Worm (Caenorhabditis elegans) whole organism, L4 larva: Measurements from ENCODE around the gene spp-8.

ENCODE experiments used
- D1046.2 ChIP-seq: fragments of 200-800 bp; sonication (Bioruptor generic); IDR thresholded peaks from 2 replicates; pipeline ENCODE4 v1.3.6; 2022; ENCODE audit warnings: missing genetic modification characterization, missing compliant biosample characterization
- F10B5.3 ChIP-seq: sonication (generic microtip); optimal IDR thresholded peaks from 2 replicates; lab custom pipeline; 2016; ENCODE audit warnings: mild to moderate bottlenecking, missing genetic modification characterization, missing compliant biosample characterization
- F44E2.7 ChIP-seq: fragments of 200-800 bp; sonication (Bioruptor generic); IDR thresholded peaks from 2 replicates; pipeline ENCODE4 v2.1.2; 2022; ENCODE audit warnings: missing genetic modification characterization, missing compliant biosample characterization
- F49E8.2 ChIP-seq: sonication (generic microtip); optimal IDR thresholded peaks from 2 replicates; lab custom pipeline; 2016; ENCODE audit warnings: missing compliant biosample characterization, mild to moderate bottlenecking, missing genetic modification characterization, borderline replicate concordance
- R02D3.7 ChIP-seq: fragments of 150-350 bp; sonication (generic microtip); optimal IDR thresholded peaks from 3 replicates; lab custom pipeline; 2014; ENCODE audit warnings: missing biosample characterization, missing genetic modification characterization
- T20F7.1 ChIP-seq: fragments of 200-800 bp; sonication (Bioruptor generic); optimal IDR thresholded peaks from 2 replicates; lab custom pipeline; 2018; ENCODE audit warnings: mild to moderate bottlenecking, missing genetic modification characterization, missing compliant biosample characterization
- Y105C5A.15 ChIP-seq: fragments of 200-800 bp; sonication (Bioruptor generic); IDR thresholded peaks from 2 replicates; pipeline ENCODE4 v1.3.6; 2022; ENCODE audit warnings: missing genetic modification characterization, missing compliant biosample characterization
- Y75B8A.6 ChIP-seq: fragments of 200-800 bp; sonication (Bioruptor generic); IDR thresholded peaks from 2 replicates; pipeline ENCODE4 v1.3.6; 2022; ENCODE audit warnings: missing genetic modification reagents, missing genetic modification characterization, missing compliant biosample characterization
- ZK546.5 ChIP-seq, 2 experiments: sonication (generic microtip); optimal IDR thresholded peaks; 2 replicates each; lab custom pipeline; 2017; ENCODE audit warnings: missing biosample characterization in 2 of 2, missing genetic modification characterization in 2 of 2
- aly-2 ChIP-seq: sonication (generic microtip); optimal IDR thresholded peaks from 2 replicates; lab custom pipeline; 2018; ENCODE audit warnings: missing biosample characterization, missing genetic modification characterization
- ama-1 ChIP-seq: fragments of 150-350 bp; optimal IDR thresholded peaks from 2 replicates; lab custom pipeline; 2014; ENCODE audit warnings: inconsistent platforms, mixed read lengths
- ceh-20 ChIP-seq: fragments of 200-800 bp; sonication (Bioruptor generic); IDR thresholded peaks from 2 replicates; pipeline ENCODE4 v1.3.6; 2022; ENCODE audit warnings: missing genetic modification reagents, missing genetic modification characterization, missing compliant biosample characterization
- ceh-28 ChIP-seq: fragments of 150-350 bp; optimal IDR thresholded peaks from 2 replicates; lab custom pipeline; 2014; ENCODE audit warnings: missing biosample characterization, missing genetic modification reagents, missing genetic modification characterization
- ceh-44 ChIP-seq: fragments of 200-800 bp; sonication (Bioruptor generic); IDR thresholded peaks from 2 replicates; pipeline ENCODE4 v1.3.6; 2022; ENCODE audit warnings: missing genetic modification reagents, missing genetic modification characterization, missing compliant biosample characterization
- ces-1 ChIP-seq: fragments of 150-350 bp; sonication (generic microtip); optimal IDR thresholded peaks from 4 replicates; lab custom pipeline; 2014; ENCODE audit warnings: missing biosample characterization, missing genetic modification reagents, missing genetic modification characterization
- cey-2 ChIP-seq: sonication (generic microtip); optimal IDR thresholded peaks from 3 replicates; lab custom pipeline; 2017; ENCODE audit warnings: missing genetic modification characterization, mild to moderate bottlenecking, missing compliant biosample characterization, antibody characterized with exemption, borderline replicate concordance; ENCODE audit not compliant: insufficient read depth
- ctbp-1 ChIP-seq: fragments of 200-800 bp; sonication (Bioruptor generic); IDR thresholded peaks from 2 replicates; pipeline ENCODE4 v1.3.6; 2022; ENCODE audit warnings: missing genetic modification reagents, missing genetic modification characterization, missing compliant biosample characterization
- daf-19 ChIP-seq: fragments of 200-800 bp; sonication (Bioruptor generic); conservative IDR thresholded peaks from 2 replicates; pipeline ENCODE4 v1.3.6; 2022; ENCODE audit warnings: missing genetic modification characterization, missing compliant biosample characterization
- dmd-6 ChIP-seq: fragments of 200-800 bp; sonication (Bioruptor generic); IDR thresholded peaks from 2 replicates; pipeline ENCODE4 v1.3.6; 2022; ENCODE audit warnings: missing genetic modification reagents, missing genetic modification characterization, missing compliant biosample characterization
- dmd-8 ChIP-seq: fragments of 200-800 bp; sonication (Bioruptor generic); IDR thresholded peaks from 2 replicates; pipeline ENCODE4 v1.3.6; 2022; ENCODE audit warnings: missing genetic modification characterization, missing compliant biosample characterization
- dpl-1 ChIP-seq: fragments of 150-350 bp; optimal IDR thresholded peaks from 2 replicates; lab custom pipeline; 2014; ENCODE audit warnings: missing biosample characterization, missing genetic modification reagents, missing genetic modification characterization
- dve-1 ChIP-seq: sonication (generic microtip); optimal IDR thresholded peaks from 2 replicates; lab custom pipeline; 2017; ENCODE audit warnings: antibody characterized with exemption, mild to moderate bottlenecking, missing genetic modification characterization, missing compliant biosample characterization; ENCODE audit not compliant: insufficient read depth
- egl-27 ChIP-seq: sonication (generic microtip); optimal IDR thresholded peaks from 3 replicates; lab custom pipeline; 2017; ENCODE audit warnings: missing biosample characterization, missing genetic modification reagents, missing genetic modification characterization
- gei-8 ChIP-seq: fragments of 200-800 bp; sonication (Bioruptor generic); optimal IDR thresholded peaks from 2 replicates; lab custom pipeline; 2018; ENCODE audit warnings: mild to moderate bottlenecking, missing genetic modification characterization, missing compliant biosample characterization
- hif-1 ChIP-seq, 2 experiments: sonication (generic microtip); optimal IDR thresholded peaks; 2 replicates each; lab custom pipeline; 2016 to 2017; ENCODE audit warnings: missing compliant biosample characterization in 2 of 2, missing genetic modification characterization in 2 of 2, missing genetic modification reagents in 2 of 2, missing genotype in 2 of 2, mild to moderate bottlenecking in 1 of 2
- hlh-30 ChIP-seq: sonication (generic microtip); optimal IDR thresholded peaks from 2 replicates; lab custom pipeline; 2017; ENCODE audit warnings: antibody characterized with exemption, mild to moderate bottlenecking, missing genetic modification characterization, missing compliant biosample characterization; ENCODE audit not compliant: insufficient read depth
- hmg-1.1 ChIP-seq: fragments of 200-800 bp; sonication (Bioruptor generic); IDR thresholded peaks from 2 replicates; pipeline ENCODE4 v1.3.6; 2022; ENCODE audit warnings: missing genetic modification reagents, missing genetic modification characterization, missing compliant biosample characterization
- jun-1 ChIP-seq: fragments of 150-350 bp; optimal IDR thresholded peaks from 2 replicates; lab custom pipeline; 2014; ENCODE audit warnings: missing biosample characterization, missing genetic modification reagents, missing genetic modification characterization
- lin-13 ChIP-seq: fragments of 150-350 bp; optimal IDR thresholded peaks from 2 replicates; lab custom pipeline; 2014; ENCODE audit warnings: missing biosample characterization, missing genetic modification reagents, missing genetic modification characterization
- lin-29 ChIP-seq: fragments of 200-800 bp; sonication (Bioruptor generic); IDR thresholded peaks from 2 replicates; pipeline ENCODE4 v1.3.6; 2022; ENCODE audit warnings: missing genetic modification reagents, missing genetic modification characterization, missing compliant biosample characterization
- lir-3 ChIP-seq: sonication (generic microtip); optimal IDR thresholded peaks from 2 replicates; lab custom pipeline; 2016; ENCODE audit warnings: mild to moderate bottlenecking, missing genetic modification characterization, missing compliant biosample characterization
- madf-9 ChIP-seq: fragments of 200-800 bp; sonication (Bioruptor generic); conservative IDR thresholded peaks from 2 replicates; pipeline ENCODE4 v1.3.6; 2022; ENCODE audit warnings: missing genetic modification reagents, missing genetic modification characterization, missing compliant biosample characterization
- mdl-1 ChIP-seq, 2 experiments: fragments of 150-350 bp in 1 of 2; sonication (generic microtip) in 1 of 2; optimal IDR thresholded peaks; 2 replicates each; lab custom pipeline; 2014 to 2017; ENCODE audit warnings: missing biosample characterization in 2 of 2, missing genetic modification characterization in 2 of 2
- nhr-237 ChIP-seq: sonication (generic microtip); optimal IDR thresholded peaks from 2 replicates; lab custom pipeline; 2017; ENCODE audit warnings: missing biosample characterization, missing genetic modification characterization
- nhr-28 ChIP-seq: fragments of 150-350 bp; optimal IDR thresholded peaks from 2 replicates; lab custom pipeline; 2014; ENCODE audit warnings: missing biosample characterization, missing genetic modification characterization
- nhr-41 ChIP-seq: fragments of 200-800 bp; sonication (Bioruptor generic); IDR thresholded peaks from 2 replicates; pipeline ENCODE4 v1.3.6; 2022; ENCODE audit warnings: missing genetic modification reagents, missing genetic modification characterization, missing compliant biosample characterization
- nhr-42 ChIP-seq: fragments of 200-800 bp; sonication (Bioruptor generic); IDR thresholded peaks from 2 replicates; pipeline ENCODE4 v1.3.6; 2022; ENCODE audit warnings: missing genetic modification characterization, missing compliant biosample characterization
- nhr-76 ChIP-seq: fragments of 150-350 bp; optimal IDR thresholded peaks from 2 replicates; lab custom pipeline; 2014; ENCODE audit warnings: missing biosample characterization, missing genetic modification characterization
- php-3 ChIP-seq: fragments of 200-800 bp; sonication (Bioruptor generic); IDR thresholded peaks from 2 replicates; pipeline ENCODE4 v1.3.6; 2022; ENCODE audit warnings: missing genetic modification reagents, missing genetic modification characterization, missing compliant biosample characterization
- sdz-12 ChIP-seq: fragments of 200-800 bp; sonication (Bioruptor generic); optimal IDR thresholded peaks from 2 replicates; lab custom pipeline; 2018; ENCODE audit warnings: mild to moderate bottlenecking, missing genetic modification characterization, missing compliant biosample characterization
- skn-1 ChIP-seq: fragments of 150-350 bp; optimal IDR thresholded peaks from 2 replicates; lab custom pipeline; 2014; ENCODE audit warnings: missing biosample characterization, missing genetic modification characterization
- spr-1 ChIP-seq: sonication (generic microtip); optimal IDR thresholded peaks from 2 replicates; lab custom pipeline; 2016; ENCODE audit warnings: mild to moderate bottlenecking, missing genetic modification characterization, missing compliant biosample characterization
- spr-3 ChIP-seq: fragments of 200-800 bp; sonication (Bioruptor generic); optimal IDR thresholded peaks from 2 replicates; lab custom pipeline; 2018; ENCODE audit warnings: mild to moderate bottlenecking, missing genetic modification characterization, missing compliant biosample characterization
- tra-1 ChIP-seq: fragments of 200-800 bp; sonication (Bioruptor generic); IDR thresholded peaks from 2 replicates; pipeline ENCODE4 v1.3.6; 2022; ENCODE audit warnings: missing genetic modification reagents, missing genetic modification characterization, missing compliant biosample characterization
- unc-130 ChIP-seq: sonication (generic microtip); optimal IDR thresholded peaks from 2 replicates; lab custom pipeline; 2016; ENCODE audit warnings: missing genetic modification reagents, missing genetic modification characterization, missing compliant biosample characterization
- unc-39 ChIP-seq: sonication (generic microtip); optimal IDR thresholded peaks from 2 replicates; lab custom pipeline; 2017; ENCODE audit warnings: missing biosample characterization, missing genetic modification characterization
- unc-62 ChIP-seq, 3 experiments: fragments of 150-350 bp in 1 of 3; sonication (generic microtip); optimal IDR thresholded peaks in 2 of 3; peaks in 1 of 3; 1 replicate in 1 of 3; 2 replicates in 2 of 3; lab custom pipeline; 2014 to 2017; ENCODE audit warnings: missing biosample characterization in 3 of 3, missing genetic modification characterization in 3 of 3, missing genetic modification reagents in 3 of 3, missing genotype in 1 of 3
- vab-7 ChIP-seq: fragments of 200-800 bp; sonication (Bioruptor generic); IDR thresholded peaks from 2 replicates; pipeline ENCODE4 v1.3.6; 2022; ENCODE audit warnings: missing genetic modification reagents, missing genetic modification characterization, missing compliant biosample characterization
- zip-11 ChIP-seq: fragments of 200-800 bp; sonication (Bioruptor generic); IDR thresholded peaks from 2 replicates; pipeline ENCODE4 v1.3.6; 2022; ENCODE audit warnings: missing genetic modification characterization, missing compliant biosample characterization
- zip-2 ChIP-seq: fragments of 150-350 bp; optimal IDR thresholded peaks from 2 replicates; lab custom pipeline; 2014; ENCODE audit warnings: missing biosample characterization, missing genetic modification characterization
- ztf-11 ChIP-seq: fragments of 150-350 bp; optimal IDR thresholded peaks from 2 replicates; lab custom pipeline; 2014; ENCODE audit warnings: missing biosample characterization, missing genetic modification characterization

The spp-8 gene

DNA sequence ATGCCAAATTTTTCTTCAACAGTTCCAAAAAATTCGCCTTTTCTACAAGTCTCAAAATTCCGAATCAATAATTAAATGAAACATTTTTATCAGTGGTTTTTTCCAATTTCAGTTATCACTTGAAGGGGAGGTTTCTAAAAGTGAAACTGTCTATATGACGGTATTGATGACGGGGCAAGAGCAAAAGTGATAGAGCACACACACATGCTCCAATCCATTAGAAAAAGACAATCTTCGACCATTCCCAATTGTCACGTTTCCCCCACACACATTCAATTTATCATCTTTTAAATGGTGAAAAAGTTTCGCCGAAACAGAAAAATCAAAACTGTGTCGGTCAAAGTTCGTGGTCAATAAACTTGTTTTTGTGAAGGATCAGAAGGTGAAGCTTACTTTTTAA lies 28.3 kb upstream of the spp-8 start:
- TF ChIP-seq spr-3 = no peak
- TF ChIP-seq nhr-237 = no peak
- no peak for TF ChIP-seq ctbp-1 (GFP tag; lab: Robert Waterston, UW)
- TF ChIP-seq gei-8 (GFP tag; lab: Kevin White, UChicago) = no peak
- TF ChIP-seq cey-2 (tag; lab: Kevin White, UChicago) = no peak
- no peak for TF ChIP-seq unc-130
- TF ChIP-seq php-3 (GFP tag; lab: Robert Waterston, UW) = peak; percentile 74
- no peak for TF ChIP-seq sdz-12
- TF ChIP-seq F49E8.2 (tag; lab: Kevin White, UChicago) = no peak
- peak in 1 of 2 experiments; percentile 37 for TF ChIP-seq mdl-1 (tag; optimal IDR thresholded peaks at IDR 0.05; lab: Kevin White, UChicago)
- no peak for TF ChIP-seq lin-13 (GFP tag; lab: Kevin White, UChicago)
- no peak for TF ChIP-seq Y105C5A.15 (GFP tag; lab: Robert Waterston, UW)
- no peak for TF ChIP-seq ZK546.5 (tag; optimal IDR thresholded peaks at IDR 0.05; lab: Kevin White, UChicago)
- TF ChIP-seq unc-62 (GFP tag; optimal IDR thresholded peaks at IDR 0.05 in 1 of 2; lab: Kevin White, UChicago) = peak in 1 of 2 experiments; percentile 48
- no peak for TF ChIP-seq unc-62 (tag; optimal IDR thresholded peaks at IDR 0.05; lab: Kevin White, UChicago)
- no peak for TF ChIP-seq ceh-44 (GFP tag; lab: Robert Waterston, UW)
- 0 out of 2 replicates have a peak, but pooled peaks have one; percentile 41 for TF ChIP-seq tra-1 (GFP tag; lab: Robert Waterston, UW)
- no peak for TF ChIP-seq Y75B8A.6 (GFP tag; lab: Robert Waterston, UW)
- no peak for TF ChIP-seq T20F7.1 (GFP tag; lab: Kevin White, UChicago)
- peak; percentile 42 for TF ChIP-seq hlh-30 (tag; lab: Kevin White, UChicago)
- TF ChIP-seq ceh-28 (tag; lab: Kevin White, UChicago) = no peak
- no peak for TF ChIP-seq nhr-76 (tag; lab: Kevin White, UChicago)
- no peak for TF ChIP-seq jun-1 (tag; lab: Kevin White, UChicago)
- TF ChIP-seq zip-11 (GFP tag; lab: Robert Waterston, UW) = no peak
- TF ChIP-seq hif-1 (tag; optimal IDR thresholded peaks at IDR 0.05; lab: Kevin White, UChicago) = peak in 1 of 2 experiments; percentile 81
- TF ChIP-seq vab-7 = no peak
- no peak for TF ChIP-seq ama-1
- TF ChIP-seq dve-1 (tag; lab: Kevin White, UChicago) = peak; percentile 88
- no peak for TF ChIP-seq hmg-1.1 (GFP tag; lab: Robert Waterston, UW)
- TF ChIP-seq egl-27 (tag; lab: Kevin White, UChicago) = no peak
- TF ChIP-seq lin-29 (GFP tag; lab: Robert Waterston, UW) = no peak
- TF ChIP-seq F44E2.7 (GFP tag; lab: Robert Waterston, UW) = no peak
- peak; percentile 94 for TF ChIP-seq dmd-6 (GFP tag; lab: Robert Waterston, UW)
- no peak for TF ChIP-seq zip-2 (tag; lab: Kevin White, UChicago)
- no peak for TF ChIP-seq daf-19 (GFP tag; lab: Robert Waterston, UW)
- no peak for TF ChIP-seq ceh-20
- no peak for TF ChIP-seq spr-1
- TF ChIP-seq dmd-8 (GFP tag; lab: Robert Waterston, UW) = no peak
- no peak for TF ChIP-seq skn-1 (tag; lab: Kevin White, UChicago)
- no peak for TF ChIP-seq unc-39 (tag; lab: Kevin White, UChicago)
- TF ChIP-seq D1046.2 (GFP tag; lab: Robert Waterston, UW) = no peak
- TF ChIP-seq ztf-11 (tag; lab: Kevin White, UChicago) = no peak
- no peak for TF ChIP-seq nhr-42
- TF ChIP-seq nhr-41 (GFP tag; lab: Robert Waterston, UW) = no peak
- TF ChIP-seq lir-3 = no peak
- no peak for TF ChIP-seq ces-1
- TF ChIP-seq nhr-28 (tag; lab: Kevin White, UChicago) = peak; percentile 54
- TF ChIP-seq R02D3.7 = no peak
- no peak for TF ChIP-seq madf-9 (GFP tag; lab: Robert Waterston, UW)
- no peak for TF ChIP-seq F10B5.3
- TF ChIP-seq aly-2 (tag; lab: Kevin White, UChicago) = no peak
- no peak for TF ChIP-seq dpl-1
